Fruit fly (Drosophila melanogaster): Measurements from ENCODE around the gene CG34179.

Gene CG34179

DNA sequence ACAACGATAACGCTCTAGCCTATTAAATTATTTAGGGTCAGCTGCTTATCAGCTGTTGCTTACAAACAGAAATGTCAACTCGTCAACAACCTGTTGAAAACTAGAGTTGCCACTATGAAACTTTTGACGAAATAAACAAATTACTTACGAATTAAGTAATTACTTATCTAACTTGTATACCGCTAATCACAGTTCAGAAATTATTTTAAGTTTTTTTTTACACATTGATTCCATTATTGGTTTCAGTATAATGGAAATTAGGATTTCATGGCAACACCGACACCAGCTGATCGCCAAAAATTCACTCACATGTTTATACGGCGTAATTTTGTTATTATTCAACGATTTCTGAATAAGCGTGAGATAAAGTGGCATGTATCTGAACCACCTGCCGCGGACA lies 10.7 kb downstream of the CG34179 start, which contains the start of the genes CG9117 and CG31643 (continued):
- TF ChIP-seq psq (GFP tag; optimal IDR thresholded peaks at IDR 0.05) (peak; percentile 59), usp (GFP tag; optimal IDR thresholded peaks at IDR 0.05) (no peak), Vsx2 (GFP tag; optimal IDR thresholded peaks at IDR 0.05; ENCODE audit: partially characterized antibody) (no peak)

dm6 chr2L:6036710-6037109 lies 11.8 kb downstream of the CG34179 start, which contains the start of gene mtm:
TSS of gene mtm (minus strand) at chr2L:6037015.
- TF ChIP-seq sv (GFP tag; optimal IDR thresholded peaks at IDR 0.05), result no peak
- peak; percentile 59 for TF ChIP-seq Myc (optimal IDR thresholded peaks at IDR 0.05)
- TF ChIP-seq Abd-B (GFP tag; optimal IDR thresholded peaks at IDR 0.05), result no peak
- TF ChIP-seq Mio (GFP tag; optimal IDR thresholded peaks at IDR 0.05), result no peak
- no peak for TF ChIP-seq woc (GFP tag; optimal IDR thresholded peaks at IDR 0.05)

DNA sequence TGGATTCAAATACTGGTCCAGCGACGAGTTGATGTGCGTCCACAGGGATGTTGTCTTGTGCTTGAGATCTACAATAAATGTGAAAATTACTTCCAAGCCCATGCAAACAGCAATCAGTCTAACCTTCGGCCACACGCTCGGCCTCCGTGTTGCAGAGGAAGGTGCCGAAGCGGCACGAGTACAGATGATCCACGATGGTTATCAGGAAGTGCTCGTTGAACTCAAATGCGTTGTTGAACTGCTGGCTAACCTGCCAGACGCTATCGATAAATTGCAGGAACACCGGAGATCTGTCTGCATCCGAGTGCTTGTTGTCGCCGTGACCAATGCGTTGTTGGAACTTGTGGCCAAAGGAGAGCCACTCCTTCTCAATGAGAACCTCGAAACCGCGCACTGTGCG lies 13.4 kb downstream of the CG34179 start:
- no peak for TF ChIP-seq CG32264 (GFP tag; optimal IDR thresholded peaks at IDR 0.05)
- no peak for TF ChIP-seq lola (GFP tag; optimal IDR thresholded peaks at IDR 0.05)
- no peak for TF ChIP-seq psq (GFP tag; optimal IDR thresholded peaks at IDR 0.05)
- TF ChIP-seq Dif (GFP tag; optimal IDR thresholded peaks at IDR 0.05; ENCODE audit: partially characterized antibody), result no peak
- TF ChIP-seq HLH106 (tag; optimal IDR thresholded peaks at IDR 0.05), result no peak
- TF ChIP-seq Hnf4 (GFP tag; optimal IDR thresholded peaks at IDR 0.05), result no peak
- TF ChIP-seq Hr83 (GFP tag; optimal IDR thresholded peaks at IDR 0.05; ENCODE audit: poor library complexity, severe bottlenecking), result no peak
- TF ChIP-seq Rel (GFP tag; optimal IDR thresholded peaks at IDR 0.05), result no peak
- no peak for TF ChIP-seq Rel (tag; optimal IDR thresholded peaks at IDR 0.05)
- no peak for TF ChIP-seq OdsH (GFP tag; optimal IDR thresholded peaks at IDR 0.05)
- TF ChIP-seq fru (GFP tag; optimal IDR thresholded peaks at IDR 0.05), result no peak
- no peak for TF ChIP-seq CG9705 (GFP tag; optimal IDR thresholded peaks at IDR 0.05)
- no peak for TF ChIP-seq CrebA (GFP tag; optimal IDR thresholded peaks at IDR 0.05; ENCODE audit: borderline replicate concordance)
- TF ChIP-seq usp (GFP tag; optimal IDR thresholded peaks at IDR 0.05), result no peak
- no peak for TF ChIP-seq br (GFP tag; optimal IDR thresholded peaks at IDR 0.05)
- TF ChIP-seq foxo (GFP tag; optimal IDR thresholded peaks at IDR 0.05), result no peak

dm6 chr2L:6034344-6034743 lies 14.2 kb downstream of the CG34179 start, which contains the start of gene CG9109:
TSS of gene CG9109 (minus strand) at chr2L:6034423.
- TF ChIP-seq Abd-B (GFP tag; optimal IDR thresholded peaks at IDR 0.05) (no peak), h (GFP tag; optimal IDR thresholded peaks at IDR 0.05) (no peak), Vsx2 (GFP tag; optimal IDR thresholded peaks at IDR 0.05; ENCODE audit: partially characterized antibody) (no peak), Dfd (GFP tag; optimal IDR thresholded peaks at IDR 0.05) (no peak), tai (GFP tag; optimal IDR thresholded peaks at IDR 0.05) (no peak), Mio (GFP tag; optimal IDR thresholded peaks at IDR 0.05) (no peak), GATAd (GFP tag; optimal IDR thresholded peaks at IDR 0.05) (no peak), rgr (GFP tag; optimal IDR thresholded peaks at IDR 0.05) (no peak)

DNA sequence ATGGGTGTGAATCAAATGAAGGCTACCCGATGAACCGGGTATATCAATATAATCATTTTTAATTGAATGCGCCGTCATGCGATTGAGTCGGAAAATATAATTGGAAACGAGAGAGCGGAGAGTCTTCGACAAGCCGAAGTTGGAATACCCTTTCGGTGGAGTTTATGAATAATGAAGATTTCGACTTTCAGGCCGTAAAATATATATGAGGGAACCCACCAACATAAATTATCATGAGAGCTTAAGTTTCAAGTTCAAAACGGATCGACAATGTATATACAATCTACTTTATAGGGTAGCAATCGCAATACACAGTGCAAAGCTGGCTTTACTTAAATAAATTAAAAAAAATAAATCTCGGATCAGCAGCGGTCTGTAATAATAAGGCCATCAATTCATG lies 16.7 kb downstream of the CG34179 start:
- TF ChIP-seq h (GFP tag; optimal IDR thresholded peaks at IDR 0.05) (peak; percentile 20), dl (GFP tag; optimal IDR thresholded peaks at IDR 0.05; ENCODE audit: insufficient read depth in 1 of 2, partially characterized antibody in 2 of 2) (no peak), Hr78 (GFP tag; optimal IDR thresholded peaks at IDR 0.05) (no peak), foxo (GFP tag; optimal IDR thresholded peaks at IDR 0.05) (no peak), HLH106 (tag; optimal IDR thresholded peaks at IDR 0.05) (peak; percentile 37), Rel (GFP tag; optimal IDR thresholded peaks at IDR 0.05) (no peak), Rel (tag; optimal IDR thresholded peaks at IDR 0.05) (no peak), Sp1 (GFP tag; optimal IDR thresholded peaks at IDR 0.05) (no peak), Mio (GFP tag; optimal IDR thresholded peaks at IDR 0.05) (no peak)

dm6 chr2L:6028712-6029111 lies 19.8 kb downstream of the CG34179 start:
- TF ChIP-seq sage (GFP tag; optimal IDR thresholded peaks at IDR 0.05) (no peak), lola (GFP tag; optimal IDR thresholded peaks at IDR 0.05) (no peak), ey (GFP tag; optimal IDR thresholded peaks at IDR 0.05) (no peak), CG32264 (GFP tag; optimal IDR thresholded peaks at IDR 0.05) (no peak), Jra (GFP tag; optimal IDR thresholded peaks at IDR 0.05) (no peak), foxo (GFP tag; optimal IDR thresholded peaks at IDR 0.05) (no peak), Vsx2 (GFP tag; optimal IDR thresholded peaks at IDR 0.05; ENCODE audit: partially characterized antibody) (no peak), h (GFP tag; optimal IDR thresholded peaks at IDR 0.05) (no peak)

Data from whole organism, wandering third instar larva.